Fruit fly (Drosophila melanogaster): Measurements from ENCODE around the gene Rrp40.

Rrp40 gene

DNA sequence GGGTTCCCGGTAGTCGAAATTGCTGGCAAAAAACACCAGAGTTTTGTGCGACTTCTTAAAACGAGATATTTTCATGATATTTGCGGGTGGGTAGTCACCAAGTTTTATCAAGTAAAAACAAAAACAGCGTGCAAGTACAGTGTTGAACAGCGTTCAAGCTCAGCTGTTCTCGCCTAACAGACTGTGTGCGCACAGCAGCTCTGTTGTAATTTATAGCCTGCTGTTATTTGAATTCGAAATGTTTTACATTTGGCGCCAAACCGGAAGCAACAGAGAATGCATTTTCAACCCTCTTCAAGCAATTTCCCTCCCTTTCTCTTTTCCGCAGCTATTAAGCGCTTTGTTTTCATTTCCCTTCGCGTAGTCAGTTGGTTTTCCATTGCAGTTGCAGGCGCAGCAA, 3.7 kb downstream of the Rrp40 start, which contains the start of the genes CG17652 and CG17646 (continued):
- TF ChIP-seq CG11696 (GFP tag; IDR thresholded peaks at IDR 0.05) = no peak
- TF ChIP-seq zfh1 (GFP tag; IDR thresholded peaks at IDR 0.05) = 0 out of 3 replicates have a peak, but pooled peaks have one; percentile 31
- TF ChIP-seq croc (GFP tag; conservative IDR thresholded peaks at IDR 0.05) = no peak
- TF ChIP-seq hkb (optimal IDR thresholded peaks at IDR 0.05) = peak; percentile 30
- no peak for TF ChIP-seq hkb (GFP tag; IDR thresholded peaks at IDR 0.05)
- TF ChIP-seq lab (GFP tag; optimal IDR thresholded peaks at IDR 0.05) = peak; percentile 36
- no peak for TF ChIP-seq Doc2 (GFP tag; IDR thresholded peaks at IDR 0.05)
- no peak for TF ChIP-seq cas (GFP tag; IDR thresholded peaks at IDR 0.05)
- no peak for TF ChIP-seq CG12769 (tag; optimal IDR thresholded peaks at IDR 0.05)
- TF ChIP-seq Awh (GFP tag; IDR thresholded peaks at IDR 0.05) = no peak
- TF ChIP-seq Dp (GFP tag; optimal IDR thresholded peaks at IDR 0.05) = peak; percentile 75
- no peak for TF ChIP-seq CG11504 (tag; optimal IDR thresholded peaks at IDR 0.05)
- TF ChIP-seq Jarid2 (GFP tag; optimal IDR thresholded peaks at IDR 0.05) = no peak
- TF ChIP-seq vfl (GFP tag; optimal IDR thresholded peaks at IDR 0.05) = no peak
- peak; percentile 67 for TF ChIP-seq CG2116 (GFP tag; optimal IDR thresholded peaks at IDR 0.05)
- no peak for TF ChIP-seq CG12236 (GFP tag; optimal IDR thresholded peaks at IDR 0.05)
- TF ChIP-seq fd96Cb (tag; optimal IDR thresholded peaks at IDR 0.05) = no peak
- 0 out of 2 replicates have a peak, but pooled peaks have one; percentile 51 for TF ChIP-seq chm (GFP tag; IDR thresholded peaks at IDR 0.05)
- no peak for TF ChIP-seq Kr (GFP tag; optimal IDR thresholded peaks at IDR 0.05)
- TF ChIP-seq CG17385 (GFP tag; optimal IDR thresholded peaks at IDR 0.05) = peak; percentile 44
- TF ChIP-seq trem (tag; optimal IDR thresholded peaks at IDR 0.05) = peak; percentile 46
- TF ChIP-seq CG17359 (tag; optimal IDR thresholded peaks at IDR 0.05) = no peak
- TF ChIP-seq CG6654 (GFP tag; optimal IDR thresholded peaks at IDR 0.05) = no peak
- TF ChIP-seq CG14710 (tag; optimal IDR thresholded peaks at IDR 0.05) = peak; percentile 11
- TF ChIP-seq nerfin-1 (tag; optimal IDR thresholded peaks at IDR 0.05) = peak; percentile 14
- TF ChIP-seq CG5180 (GFP tag; optimal IDR thresholded peaks at IDR 0.05) = no peak
- peak; percentile 35; the same call in 1 of the 2 replicates for TF ChIP-seq vvl (GFP tag; IDR thresholded peaks at IDR 0.05)
- TF ChIP-seq CG10267 (tag; optimal IDR thresholded peaks at IDR 0.05) = peak; percentile 90
- peak; percentile 36 for TF ChIP-seq CHES-1-like (GFP tag; optimal IDR thresholded peaks at IDR 0.05)
- no peak for TF ChIP-seq knrl (GFP tag; IDR thresholded peaks at IDR 0.05; ENCODE audit: partially characterized antibody)

dm6 chr2L:1733155-1733813, 4.8 kb downstream of the Rrp40 start:
- 0 out of 4 replicates have a peak, but pooled peaks have one; percentile 22 for TF ChIP-seq chinmo (GFP tag; IDR thresholded peaks at IDR 0.05; ENCODE audit: partially characterized antibody)
- TF ChIP-seq CG11085 (GFP tag; IDR thresholded peaks at IDR 0.05) = no peak
- TF ChIP-seq hth (optimal IDR thresholded peaks at IDR 0.05) = no peak
- peak; percentile 67 for TF ChIP-seq kni (GFP tag; optimal IDR thresholded peaks at IDR 0.05)
- peak; percentile 33 for TF ChIP-seq Med (GFP tag)

DNA sequence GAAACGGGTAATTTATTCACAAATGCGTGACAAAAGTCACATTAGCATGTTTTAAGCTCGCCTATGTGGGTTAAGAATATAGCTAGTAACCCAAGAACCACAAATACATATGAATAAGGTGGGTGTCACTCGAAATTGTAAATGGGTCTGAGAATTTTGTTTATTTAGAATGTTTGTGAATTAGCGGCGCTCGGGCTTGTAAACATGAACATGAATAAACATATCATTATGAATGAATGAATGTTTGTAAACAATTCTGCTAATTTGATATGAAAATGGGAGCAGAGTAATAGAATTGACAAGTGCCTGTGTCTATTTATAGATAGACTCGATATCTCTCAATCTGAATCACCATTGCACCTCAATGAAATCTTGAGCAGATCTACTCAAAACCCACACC, 6.6 kb downstream of the Rrp40 start:
- peak; percentile 38 for TF ChIP-seq CG13894 (tag; optimal IDR thresholded peaks at IDR 0.05)
- TF ChIP-seq E2f1 (GFP tag; IDR thresholded peaks at IDR 0.05) = no peak
- peak; percentile 49 for TF ChIP-seq CG15601 (tag; optimal IDR thresholded peaks at IDR 0.05)
- peak; percentile 45 for TF ChIP-seq CG3407 (GFP tag; optimal IDR thresholded peaks at IDR 0.05)
- TF ChIP-seq ara (GFP tag; IDR thresholded peaks at IDR 0.05) = 0 out of 2 replicates have a peak, but pooled peaks have one; percentile 27
- TF ChIP-seq bsh (GFP tag; optimal IDR thresholded peaks at IDR 0.05) = peak in 1 of 2 experiments; percentile 39
- TF ChIP-seq vvl (GFP tag; IDR thresholded peaks at IDR 0.05) = peak; percentile 16; the same call in 1 of the 2 replicates
- TF ChIP-seq CG2875 (GFP tag; optimal IDR thresholded peaks at IDR 0.05) = peak; percentile 9
- peak; percentile 18 for TF ChIP-seq Asciz (GFP tag; optimal IDR thresholded peaks at IDR 0.05)
- TF ChIP-seq chinmo (GFP tag; IDR thresholded peaks at IDR 0.05; ENCODE audit: partially characterized antibody) = 0 out of 4 replicates have a peak, but pooled peaks have one; percentile 50
- no peak for TF ChIP-seq pum (GFP tag; optimal IDR thresholded peaks at IDR 0.05)
- peak; percentile 13 for TF ChIP-seq schlank (tag; optimal IDR thresholded peaks at IDR 0.05)
- TF ChIP-seq nom (GFP tag; optimal IDR thresholded peaks at IDR 0.05) = no peak
- peak; percentile 40 for TF ChIP-seq CG3281 (GFP tag; optimal IDR thresholded peaks at IDR 0.05)
- TF ChIP-seq inv (GFP tag; IDR thresholded peaks at IDR 0.05; ENCODE audit: partially characterized antibody) = no peak
- peak; percentile 13 for TF ChIP-seq CG14710 (tag; optimal IDR thresholded peaks at IDR 0.05)

All from whole organism, embryonic.